Fruit fly (Drosophila melanogaster): ENCODE data around the gene CG5114.
A peak's percentile ranks its signal among the peaks of the same experiment; 100 is the strongest.

Gene CG5114

dm6 chr3L:15011638-15012335 lies 29.2 kb downstream of the CG5114 start (continued):
- peak; percentile 71 for TF ChIP-seq CrebB (tag; optimal IDR thresholded peaks at IDR 0.05)
- peak; percentile 58 for TF ChIP-seq CG5245 (GFP tag; optimal IDR thresholded peaks at IDR 0.05)
- peak; percentile 39 for TF ChIP-seq psq (GFP tag; optimal IDR thresholded peaks at IDR 0.05)
- peak; percentile 37; the same call in 1 of the 2 replicates for TF ChIP-seq Oaz (GFP tag; IDR thresholded peaks at IDR 0.05)
- TF ChIP-seq h (optimal IDR thresholded peaks at IDR 0.05), result no peak
- TF ChIP-seq cad (GFP tag; optimal IDR thresholded peaks at IDR 0.05), result no peak
- TF ChIP-seq CG10147 (GFP tag; optimal IDR thresholded peaks at IDR 0.05), result peak; percentile 76
- TF ChIP-seq CG16779 (GFP tag; IDR thresholded peaks at IDR 0.05), result no peak
- TF ChIP-seq D19B (GFP tag; optimal IDR thresholded peaks at IDR 0.05), result peak; percentile 4
- TF ChIP-seq CG31441 (GFP tag; IDR thresholded peaks at IDR 0.05), result peak; percentile 87
- 0 out of 2 replicates have a peak, but pooled peaks have one; percentile 19 for TF ChIP-seq Poxn (GFP tag; IDR thresholded peaks at IDR 0.05)
- TF ChIP-seq CG8944 (GFP tag; optimal IDR thresholded peaks at IDR 0.05), result no peak
- no peak for TF ChIP-seq cg (GFP tag; optimal IDR thresholded peaks at IDR 0.05)
- peak; percentile 43; the same call in 2 of the 4 replicates for TF ChIP-seq Gug (GFP tag; IDR thresholded peaks at IDR 0.05)
- TF ChIP-seq CG5180 (GFP tag; optimal IDR thresholded peaks at IDR 0.05), result peak; percentile 55
- TF ChIP-seq lbe (GFP tag; optimal IDR thresholded peaks at IDR 0.05), result no peak

DNA sequence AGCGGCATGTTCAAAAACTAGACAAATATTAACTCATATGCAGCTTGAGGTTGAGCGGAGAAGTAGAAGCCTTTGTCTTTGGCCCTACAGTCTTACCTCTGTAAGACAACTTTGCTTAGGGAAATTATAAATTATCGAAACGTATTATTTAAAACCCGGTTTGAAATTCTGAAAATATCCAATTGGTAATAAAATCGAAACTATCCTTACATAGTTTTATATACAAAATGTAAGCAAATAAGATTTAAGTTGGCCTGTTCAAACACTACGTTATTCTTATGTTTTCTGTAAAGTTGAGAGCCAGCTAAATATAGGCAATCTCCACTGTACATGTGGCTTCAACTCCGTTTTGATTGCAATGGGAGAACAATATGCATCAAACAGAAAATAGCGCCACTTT lies 30.7 kb downstream of the CG5114 start:
- no peak for TF ChIP-seq row (GFP tag; IDR thresholded peaks at IDR 0.05)
- TF ChIP-seq Six4 (GFP tag; optimal IDR thresholded peaks at IDR 0.05), result no peak
- peak; percentile 2 for TF ChIP-seq CG7839 (tag; optimal IDR thresholded peaks at IDR 0.05)
- no peak for TF ChIP-seq CG4328 (GFP tag; optimal IDR thresholded peaks at IDR 0.05)
- no peak for TF ChIP-seq CG9437 (GFP tag; optimal IDR thresholded peaks at IDR 0.05)
- no peak for TF ChIP-seq Fer3 (tag; optimal IDR thresholded peaks at IDR 0.05)
- peak; percentile 20 for TF ChIP-seq CG11504 (tag; optimal IDR thresholded peaks at IDR 0.05)
- no peak for TF ChIP-seq CG18764 (GFP tag; optimal IDR thresholded peaks at IDR 0.05)
- TF ChIP-seq lbe (GFP tag; optimal IDR thresholded peaks at IDR 0.05), result no peak
- no peak for TF ChIP-seq CG13424 (tag; optimal IDR thresholded peaks at IDR 0.05)
- TF ChIP-seq CG2889 (GFP tag; IDR thresholded peaks at IDR 0.05), result no peak
- no peak for TF ChIP-seq Dfd (GFP tag; optimal IDR thresholded peaks at IDR 0.05)
- no peak for TF ChIP-seq luna (GFP tag; optimal IDR thresholded peaks at IDR 0.05)
- TF ChIP-seq CG17802 (tag; optimal IDR thresholded peaks at IDR 0.05), result no peak
- no peak for TF ChIP-seq CG3163 (GFP tag; optimal IDR thresholded peaks at IDR 0.05)
- TF ChIP-seq Hmr (GFP tag; optimal IDR thresholded peaks at IDR 0.05), result no peak
- TF ChIP-seq nau (GFP tag; optimal IDR thresholded peaks at IDR 0.05), result no peak
- TF ChIP-seq tgo (GFP tag; IDR thresholded peaks at IDR 0.05), result no peak
- no peak for TF ChIP-seq Blimp-1 (GFP tag; optimal IDR thresholded peaks at IDR 0.05)
- peak; percentile 2 for TF ChIP-seq tin (GFP tag; optimal IDR thresholded peaks at IDR 0.05)
- no peak for TF ChIP-seq Usf (GFP tag; optimal IDR thresholded peaks at IDR 0.05)
- TF ChIP-seq sisA (GFP tag; IDR thresholded peaks at IDR 0.05), result no peak
- TF ChIP-seq emc (GFP tag; optimal IDR thresholded peaks at IDR 0.05), result no peak
- TF ChIP-seq CG12236 (GFP tag; optimal IDR thresholded peaks at IDR 0.05), result no peak
- no peak for TF ChIP-seq CG13624 (GFP tag; optimal IDR thresholded peaks at IDR 0.05)
- no peak for TF ChIP-seq yki (optimal IDR thresholded peaks at IDR 0.05)
- no peak for TF ChIP-seq ham (GFP tag; IDR thresholded peaks at IDR 0.05)
- TF ChIP-seq Elba2 (GFP tag; optimal IDR thresholded peaks at IDR 0.05), result no peak
- TF ChIP-seq tx (GFP tag; optimal IDR thresholded peaks at IDR 0.05), result no peak
- no peak for TF ChIP-seq CG2120 (GFP tag; optimal IDR thresholded peaks at IDR 0.05)
- no peak for TF ChIP-seq seq (GFP tag; IDR thresholded peaks at IDR 0.05)
- TF ChIP-seq ems (GFP tag; optimal IDR thresholded peaks at IDR 0.05), result no peak
- TF ChIP-seq slou (GFP tag; optimal IDR thresholded peaks at IDR 0.05), result no peak
- no peak for TF ChIP-seq NC2β (GFP tag; optimal IDR thresholded peaks at IDR 0.05)
- no peak for TF ChIP-seq Pdp1 (GFP tag; optimal IDR thresholded peaks at IDR 0.05)
- no peak for TF ChIP-seq CG5953 (GFP tag; IDR thresholded peaks at IDR 0.05)
- TF ChIP-seq CG17328 (GFP tag; IDR thresholded peaks at IDR 0.05), result no peak

Measured in whole organism, embryonic.